Fruit fly (Drosophila melanogaster) whole organism, adult: Measurements from ENCODE around the gene CG42272.

Experiments used
- CG12768 ChIP-seq: fragments of 200-800 bp; sonication (Bioruptor generic); optimal IDR thresholded peaks from 2 replicates; lab custom pipeline; 2017; ENCODE audit warnings: missing biosample characterization, missing genetic modification characterization, mild to moderate bottlenecking, moderate library complexity, missing genetic modification reagents
- CG14711 ChIP-seq: fragments of 200-800 bp; sonication (Bioruptor generic); optimal IDR thresholded peaks from 2 replicates; lab custom pipeline; 2018; ENCODE audit warnings: missing biosample characterization, mild to moderate bottlenecking, missing genetic modification characterization, moderate library complexity
- CG33017 ChIP-seq: fragments of 200-800 bp; sonication (Bioruptor generic); optimal IDR thresholded peaks from 2 replicates; lab custom pipeline; 2018; ENCODE audit warnings: missing biosample characterization, mild to moderate bottlenecking, missing genetic modification characterization, moderate library complexity
- Crg-1 ChIP-seq: fragments of 200-800 bp; sonication (Bioruptor generic); optimal IDR thresholded peaks from 2 replicates; lab custom pipeline; 2016; ENCODE audit warnings: missing biosample characterization, missing genetic modification characterization
- Mnt ChIP-seq: fragments of 200-800 bp; sonication (Bioruptor generic); optimal IDR thresholded peaks from 2 replicates; lab custom pipeline; 2016; ENCODE audit warnings: missing biosample characterization, mild to moderate bottlenecking, missing genetic modification characterization
- cic ChIP-seq: fragments of 200-800 bp; sonication (Bioruptor generic); optimal IDR thresholded peaks from 2 replicates; lab custom pipeline; 2017; ENCODE audit warnings: missing biosample characterization, mild to moderate bottlenecking, missing genetic modification characterization, moderate library complexity
- kay ChIP-seq: fragments of 200-800 bp; sonication (Bioruptor generic); peaks from one replicate; lab custom pipeline; 2016; ENCODE audit warnings: missing biosample characterization, missing genetic modification characterization, borderline replicate concordance
- pad ChIP-seq: fragments of 200-800 bp; sonication (Bioruptor generic); optimal IDR thresholded peaks from 3 replicates; lab custom pipeline; 2017; ENCODE audit warnings: missing biosample characterization, missing genetic modification characterization, mild to moderate bottlenecking, moderate library complexity, missing genetic modification reagents
- tj ChIP-seq: fragments of 200-800 bp; sonication (Bioruptor generic); optimal IDR thresholded peaks from 3 replicates; lab custom pipeline; 2017; ENCODE audit warnings: missing biosample characterization, mild to moderate bottlenecking, missing genetic modification characterization, moderate library complexity
- toe ChIP-seq: fragments of 200-800 bp; sonication (Bioruptor generic); optimal IDR thresholded peaks from 2 replicates; lab custom pipeline; 2016; ENCODE audit warnings: missing biosample characterization, missing genetic modification characterization

DNA sequence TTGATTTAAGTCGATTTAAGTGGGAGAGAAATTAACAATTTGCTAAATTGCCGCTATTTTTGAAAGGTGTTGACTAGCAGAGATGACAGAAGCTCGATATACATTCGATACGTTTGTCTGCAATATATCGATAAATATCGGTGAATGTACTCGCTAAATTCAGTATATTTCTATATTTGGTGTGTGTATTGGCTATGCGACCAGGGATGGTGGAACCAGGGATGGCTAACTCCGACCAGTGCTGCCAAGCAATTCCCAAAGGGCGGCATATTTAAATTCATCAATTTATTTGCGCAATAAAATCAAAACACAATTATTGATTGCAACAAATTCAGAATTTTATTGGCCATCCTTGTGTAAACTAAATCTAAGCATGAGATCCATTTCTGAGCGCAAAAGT, 10.2 kb downstream of the CG42272 start, which contains the start of gene mad2:
- TF ChIP-seq Crg-1 (GFP tag; lab: Kevin White, UChicago): peak; percentile 50
- TF ChIP-seq CG12768 (GFP tag; lab: Kevin White, UChicago): no peak
- no peak for TF ChIP-seq kay
- no peak for TF ChIP-seq CG33017 (tag; lab: Kevin White, UChicago)
- no peak for TF ChIP-seq pad (GFP tag; lab: Kevin White, UChicago)
- no peak for TF ChIP-seq CG14711 (tag; lab: Kevin White, UChicago)
- no peak for TF ChIP-seq cic (GFP tag; lab: Kevin White, UChicago)
- no peak for TF ChIP-seq tj (GFP tag; lab: Kevin White, UChicago)
- peak; percentile 4 for TF ChIP-seq Mnt (GFP tag; lab: Kevin White, UChicago)
- TF ChIP-seq toe (GFP tag; lab: Kevin White, UChicago): no peak
